Worm (Caenorhabditis elegans) whole organism, L1 larva: Measurements from ENCODE around the gene srz-70.

ENCODE experiments used
- aly-2 ChIP-seq: fragments of 150-350 bp; optimal IDR thresholded peaks from 2 replicates; lab custom pipeline; 2014; ENCODE audit warnings: missing biosample characterization, missing genetic modification characterization
- ceh-82 ChIP-seq, 3 experiments: fragments of 150-350 bp in 1 of 3; sonication (generic microtip) in 2 of 3; optimal IDR thresholded peaks; 2 replicates each; lab custom pipeline; 2014 to 2017; ENCODE audit warnings: missing biosample characterization in 3 of 3, missing genetic modification characterization in 3 of 3
- elt-2 ChIP-seq: sonication (generic microtip); optimal IDR thresholded peaks from 2 replicates; lab custom pipeline; 2016; ENCODE audit warnings: missing genetic modification characterization, mild to moderate bottlenecking, inconsistent platforms, missing compliant biosample characterization, missing genetic modification reagents
- fkh-8 ChIP-seq: sonication (generic microtip); optimal IDR thresholded peaks from 2 replicates; lab custom pipeline; 2016; ENCODE audit warnings: mild to moderate bottlenecking, missing genetic modification characterization, missing compliant biosample characterization
- lin-13 ChIP-seq: fragments of 150-350 bp; optimal IDR thresholded peaks from 2 replicates; lab custom pipeline; 2014; ENCODE audit warnings: missing biosample characterization, missing genetic modification reagents, missing genetic modification characterization
- mdl-1 ChIP-seq, 2 experiments: fragments of 150-350 bp; optimal IDR thresholded peaks; 2 replicates each; lab custom pipeline; 2014 to 2017; ENCODE audit warnings: missing biosample characterization in 2 of 2, missing genetic modification characterization in 2 of 2, inconsistent platforms in 1 of 2
- tlp-1 ChIP-seq: fragments of 150-350 bp; optimal IDR thresholded peaks from 2 replicates; lab custom pipeline; 2014; ENCODE audit warnings: missing biosample characterization, missing genetic modification characterization
- unc-62 ChIP-seq: fragments of 150-350 bp; optimal IDR thresholded peaks from 2 replicates; lab custom pipeline; 2014; ENCODE audit warnings: missing biosample characterization, missing genetic modification reagents, missing genetic modification characterization

DNA sequence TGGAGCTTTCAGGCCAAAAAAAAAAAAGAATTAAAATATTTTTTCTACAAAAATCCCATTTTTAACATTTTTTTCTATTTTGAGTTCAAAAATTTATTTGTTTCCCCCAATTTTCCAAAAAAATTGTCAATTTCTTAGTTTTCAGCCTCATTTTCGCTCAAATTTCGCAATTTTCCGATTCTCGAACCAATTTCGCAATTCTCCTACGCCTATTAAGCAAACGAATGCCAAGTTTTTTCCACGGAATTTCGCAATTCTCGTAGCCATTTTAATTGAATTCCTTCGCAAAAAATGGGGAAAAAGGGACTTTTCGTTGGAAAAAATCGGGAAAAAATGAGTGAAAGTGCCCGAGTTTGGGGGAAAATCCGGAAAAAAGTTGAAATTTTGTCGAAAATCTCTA, 41.6 kb upstream of the srz-70 start:
- TF ChIP-seq unc-62 = no peak
- peak; percentile 23 to 66 (median 33) for TF ChIP-seq ceh-82 (tag; optimal IDR thresholded peaks at IDR 0.05; lab: Kevin White, UChicago)
- TF ChIP-seq tlp-1 (tag; lab: Kevin White, UChicago) = no peak
- TF ChIP-seq mdl-1 (tag; optimal IDR thresholded peaks at IDR 0.05; lab: Kevin White, UChicago) = no peak
- no peak for TF ChIP-seq elt-2 (tag; lab: Kevin White, UChicago)
- no peak for TF ChIP-seq fkh-8
- no peak for TF ChIP-seq lin-13 (GFP tag; lab: Kevin White, UChicago)
- TF ChIP-seq aly-2 (tag; lab: Kevin White, UChicago) = no peak
